Worm (Caenorhabditis elegans): Measurements from ENCODE around the gene K03H9.3.

- no peak for TF ChIP-seq dmd-6 (GFP tag; IDR thresholded peaks at IDR 0.05)
- no peak for TF ChIP-seq gei-8 (GFP tag; optimal IDR thresholded peaks at IDR 0.05)
- no peak for TF ChIP-seq mdl-1 (tag; optimal IDR thresholded peaks at IDR 0.05)
- no peak for TF ChIP-seq nhr-237 (tag; optimal IDR thresholded peaks at IDR 0.05)
- TF ChIP-seq snpc-4 (tag; optimal IDR thresholded peaks at IDR 0.05) = no peak
- no peak for TF ChIP-seq ceh-20 (GFP tag; IDR thresholded peaks at IDR 0.05)
Measured at ce11 chrII:6470985-6471384, 48.1 kb downstream of the K03H9.3 start, which contains the start of gene dgk-5.
